Fruit fly (Drosophila melanogaster): Measurements from ENCODE around the gene Crtc.

Crtc gene

DNA sequence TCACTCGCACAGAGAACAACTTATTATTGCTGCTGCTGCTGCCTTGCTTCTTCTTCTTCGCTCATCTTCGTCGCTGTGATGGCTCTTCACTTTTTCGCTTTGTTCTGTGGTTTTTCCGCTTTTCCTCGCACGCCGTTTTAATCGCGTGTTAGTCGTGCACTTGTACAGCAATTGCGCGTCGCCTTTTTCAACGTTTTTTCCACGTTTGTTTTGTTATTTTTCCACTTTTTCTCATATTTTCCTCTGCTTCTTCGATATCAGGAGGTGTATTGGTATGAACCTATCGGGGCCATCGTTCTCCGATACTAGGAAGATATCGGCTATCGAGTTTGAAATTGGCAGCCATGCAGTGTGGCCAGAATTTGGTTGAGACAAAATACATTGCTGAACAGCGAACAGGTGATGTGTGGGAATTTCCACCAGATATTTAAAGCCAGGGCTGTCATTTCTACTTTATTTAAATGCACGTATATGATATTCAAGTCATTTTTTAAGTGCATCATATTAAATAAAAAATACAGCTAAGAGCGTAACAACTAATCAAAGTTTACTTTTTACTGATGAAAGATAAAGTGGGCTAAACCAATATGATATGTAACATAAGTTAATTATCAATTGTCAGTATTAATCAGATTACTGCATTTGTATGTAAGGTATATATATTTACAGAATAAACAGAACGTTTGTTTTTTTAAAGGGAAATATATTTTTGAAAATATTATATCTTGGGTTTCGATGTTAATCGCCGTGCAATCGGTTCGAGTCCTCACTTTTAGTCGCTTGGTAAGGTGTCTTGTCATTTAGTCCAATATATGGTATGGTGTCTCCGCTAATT is at the start of gene Crtc:
TSS of gene Crtc (minus strand) at position 290 of the 835 bp plus-strand sequence.
- no peak for TF ChIP-seq noc (tag; optimal IDR thresholded peaks at IDR 0.05)

- TF ChIP-seq noc (tag; optimal IDR thresholded peaks at IDR 0.05) = no peak
Observed at dm6 chr3L:17689579-17690191, 20.7 kb upstream of the Crtc start, which contains the start of gene Ccn. Gene Ccn, plus strand, starts transcription at chr3L:17690015.

DNA sequence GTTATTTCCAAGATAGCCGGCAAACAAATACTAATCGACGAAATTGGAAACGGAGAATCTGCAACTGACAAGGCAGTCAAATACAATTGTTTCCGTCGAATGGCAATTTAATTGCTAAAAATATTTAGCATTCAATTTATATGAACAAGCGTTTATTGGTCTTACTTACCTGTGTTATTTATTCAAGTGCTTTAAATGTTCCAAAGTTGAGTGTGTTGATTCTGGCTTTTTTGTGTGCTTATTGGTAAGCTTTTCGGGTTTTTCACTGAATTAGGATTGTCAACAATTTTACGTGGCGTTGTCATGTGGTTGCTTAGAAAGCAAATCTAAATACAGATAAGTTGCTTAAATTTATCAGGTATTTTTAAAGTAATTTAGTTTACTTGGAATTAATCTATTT is 2.7 kb upstream of the Crtc start:
- no peak for TF ChIP-seq noc (tag; optimal IDR thresholded peaks at IDR 0.05)

dm6 chr3L:17671322-17671721 is 2.3 kb upstream of the Crtc start, which contains the start of gene CG34251:
Gene CG34251, plus strand, starts transcription at chr3L:17671622.
- no peak for TF ChIP-seq noc (tag; optimal IDR thresholded peaks at IDR 0.05)

dm6 chr3L:17668386-17668944 is 569 bp downstream of the Crtc start:
- TF ChIP-seq noc (tag; optimal IDR thresholded peaks at IDR 0.05) = no peak

dm6 chr3L:17667642-17668362 is 1.2 kb downstream of the Crtc start:
- TF ChIP-seq noc (tag; optimal IDR thresholded peaks at IDR 0.05) = no peak

- TF ChIP-seq noc (tag; optimal IDR thresholded peaks at IDR 0.05) = peak; percentile 80
Observed at dm6 chr3L:17665084-17665576, 3.9 kb downstream of the Crtc start.

- TF ChIP-seq noc (tag; optimal IDR thresholded peaks at IDR 0.05) = no peak
Observed at dm6 chr3L:17663647-17664046, 5.4 kb downstream of the Crtc start.

- peak; percentile 34 for TF ChIP-seq noc (tag; optimal IDR thresholded peaks at IDR 0.05)
Observed at dm6 chr3L:17659268-17659589, 9.8 kb downstream of the Crtc start.

DNA sequence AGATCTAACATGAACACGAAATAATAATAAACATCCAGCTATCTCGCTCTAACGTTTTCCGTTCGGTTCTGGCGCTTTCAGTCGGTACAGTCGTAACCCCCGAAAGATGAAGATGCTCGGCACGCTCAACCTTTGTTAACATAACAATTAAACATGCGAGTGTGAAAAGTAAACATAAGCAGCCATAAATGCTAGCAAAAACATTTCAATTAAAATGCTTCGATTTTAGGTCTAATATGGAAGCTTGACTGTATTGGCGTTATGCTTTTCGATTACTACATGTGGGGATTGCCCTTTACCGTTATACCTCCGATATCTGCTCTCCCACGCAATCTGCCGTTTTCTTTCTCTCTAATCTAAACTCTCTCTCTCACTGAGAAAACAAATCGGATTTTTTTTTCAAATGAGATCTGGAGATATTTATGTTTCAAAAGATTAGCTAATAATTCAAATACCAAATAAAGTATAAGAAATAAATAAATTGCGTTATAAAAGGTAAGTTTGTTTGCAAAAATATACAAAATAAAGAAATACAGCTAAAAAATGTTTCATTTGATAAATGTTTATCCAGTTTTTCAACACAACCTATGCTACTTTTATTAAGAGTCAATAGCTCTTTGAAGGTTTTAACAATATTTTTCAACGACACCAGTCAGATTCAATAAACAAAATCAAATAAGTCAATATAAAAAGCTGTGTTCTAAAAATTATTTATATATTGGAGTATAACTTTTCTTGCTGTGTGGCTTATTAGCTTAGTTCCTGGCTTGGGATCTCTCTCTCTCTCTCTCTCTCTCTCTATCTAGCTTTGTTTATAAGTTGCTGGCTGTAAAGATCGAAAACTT is 10.4 kb downstream of the Crtc start:
- TF ChIP-seq noc (tag; optimal IDR thresholded peaks at IDR 0.05) = peak; percentile 95

dm6 chr3L:17657728-17658379 is 11.2 kb downstream of the Crtc start:
- peak; percentile 26 for TF ChIP-seq noc (tag; optimal IDR thresholded peaks at IDR 0.05)

DNA sequence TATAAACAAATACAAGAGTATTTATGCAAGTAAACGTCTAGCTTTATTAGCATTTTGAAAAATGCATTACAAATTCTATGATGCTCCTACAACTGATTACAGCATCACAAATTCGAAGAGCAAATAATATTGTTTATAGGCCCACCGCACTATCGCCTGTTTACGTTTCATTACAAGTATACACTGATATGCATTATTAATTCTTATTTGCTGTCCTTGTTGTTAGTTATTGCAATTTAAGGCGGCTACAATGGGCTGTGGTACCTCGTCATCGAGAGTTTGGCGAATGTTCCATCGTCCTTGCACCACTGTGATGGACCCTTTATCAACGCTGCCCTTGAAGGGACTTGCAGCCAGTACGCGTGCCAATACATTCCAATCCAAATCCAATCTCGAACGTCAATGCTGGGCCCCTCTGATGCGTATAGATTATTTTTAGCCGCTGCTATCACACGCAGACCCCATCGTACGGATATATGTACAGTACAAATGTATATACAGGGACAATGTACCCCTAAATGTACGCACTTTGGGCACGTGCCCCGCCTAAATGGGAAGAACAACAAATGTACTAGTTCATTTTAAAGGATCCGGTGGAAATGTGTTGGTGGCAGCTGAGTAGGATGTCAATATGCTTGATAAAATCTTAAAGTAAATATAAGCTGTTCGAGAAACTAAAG is 12.2 kb downstream of the Crtc start:
- TF ChIP-seq noc (tag; optimal IDR thresholded peaks at IDR 0.05) = no peak

DNA sequence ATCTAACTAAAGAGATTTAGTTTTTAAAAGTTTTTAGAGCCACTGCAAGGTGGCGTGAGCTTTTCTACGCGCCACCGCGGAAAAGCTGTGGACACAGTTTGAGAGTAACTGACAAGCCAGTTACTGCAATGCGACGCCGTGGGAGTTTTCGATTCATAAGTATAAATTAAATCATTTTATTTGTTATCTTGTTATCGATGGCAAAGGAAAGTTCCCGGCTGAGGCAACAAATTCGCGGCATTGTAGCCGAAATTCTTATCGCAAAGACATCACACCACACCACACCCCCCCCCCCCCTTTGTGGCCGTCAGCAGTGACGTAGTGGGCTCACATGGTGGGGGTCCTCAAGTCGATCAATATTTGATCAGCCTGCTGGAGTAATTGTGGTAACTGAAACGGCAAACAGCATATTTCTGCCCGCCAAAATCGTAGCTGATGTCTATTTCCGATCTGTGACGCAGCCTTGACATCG is 13.2 kb downstream of the Crtc start:
- peak; percentile 67 for TF ChIP-seq noc (tag; optimal IDR thresholded peaks at IDR 0.05)

DNA sequence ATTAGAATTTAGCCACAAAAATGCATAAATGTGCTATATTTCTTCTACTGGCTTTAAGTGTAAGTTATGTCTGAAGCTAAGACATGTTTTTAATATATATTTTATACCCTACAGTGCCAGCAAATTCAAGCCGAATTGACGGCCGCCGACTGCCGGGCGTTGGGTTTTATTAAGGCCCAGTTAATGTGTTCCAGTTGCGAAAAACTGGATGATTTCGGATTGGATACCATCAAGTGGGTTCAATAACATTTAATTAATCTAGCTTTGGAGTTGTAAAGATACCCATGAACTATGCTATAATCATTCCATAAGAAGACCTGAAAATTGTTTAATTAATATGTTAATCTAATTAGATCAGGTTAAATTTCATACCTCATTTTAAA is 14.4 kb downstream of the Crtc start:
- TF ChIP-seq noc (tag; optimal IDR thresholded peaks at IDR 0.05) = no peak

Measured in whole organism, larva.